Worm (Caenorhabditis elegans) whole organism, young adult: Measurements from ENCODE around the gene B0034.1.
"Not testable (repeated sequence)": the region's sequence is repeated elsewhere in the genome, so short reads cannot be mapped to it uniquely, and the experiment has no call there.

Source experiments
- B0019.2 ChIP-seq: fragments of 200-800 bp; sonication (Bioruptor generic); conservative IDR thresholded peaks from 2 replicates; pipeline ENCODE4 v1.3.6; 2022; ENCODE audit warnings: missing genetic modification reagents, missing genetic modification characterization, missing compliant biosample characterization
- B0035.1 ChIP-seq: sonication (generic microtip); optimal IDR thresholded peaks from 2 replicates; lab custom pipeline; 2016; ENCODE audit warnings: missing genetic modification characterization, mild to moderate bottlenecking, missing compliant biosample characterization, missing genotype, missing genetic modification reagents
- F33H1.4 ChIP-seq: fragments of 200-800 bp; sonication (Bioruptor generic); IDR thresholded peaks from 2 replicates; pipeline ENCODE4 v1.3.6; 2022; ENCODE audit warnings: missing genetic modification reagents, missing genetic modification characterization, missing compliant biosample characterization
- F39B2.1 ChIP-seq: fragments of 200-800 bp; sonication (Bioruptor generic); IDR thresholded peaks from 2 replicates; pipeline ENCODE4 v1.3.6; 2022; ENCODE audit warnings: missing genetic modification reagents, missing genetic modification characterization, missing compliant biosample characterization
- F52B5.7 ChIP-seq: sonication (generic microtip); optimal IDR thresholded peaks from 2 replicates; lab custom pipeline; 2016; ENCODE audit warnings: mild to moderate bottlenecking, missing genetic modification characterization, missing compliant biosample characterization
- F57C9.4 ChIP-seq: sonication (generic microtip); optimal IDR thresholded peaks from 2 replicates; lab custom pipeline; 2017; ENCODE audit warnings: mild to moderate bottlenecking, missing genetic modification characterization, missing compliant biosample characterization
- K11D2.4 ChIP-seq: fragments of 200-800 bp; sonication (Bioruptor generic); IDR thresholded peaks from 2 replicates; pipeline ENCODE4 v1.3.6; 2022; ENCODE audit warnings: missing genetic modification reagents, missing genetic modification characterization, missing compliant biosample characterization
- T26A5.8 ChIP-seq: sonication (generic microtip); optimal IDR thresholded peaks from 2 replicates; lab custom pipeline; 2016; ENCODE audit warnings: missing genetic modification characterization, missing compliant biosample characterization
- Y53F4B.3 ChIP-seq: fragments of 200-800 bp; sonication (Bioruptor generic); IDR thresholded peaks from 2 replicates; pipeline ENCODE4 v1.3.6; 2022; ENCODE audit warnings: missing genetic modification reagents, missing genetic modification characterization, missing compliant biosample characterization
- Y67H2A.10 ChIP-seq: fragments of 200-800 bp; sonication (Bioruptor generic); conservative IDR thresholded peaks from 2 replicates; pipeline ENCODE4 v1.3.6; 2022; ENCODE audit warnings: missing genetic modification reagents, missing genetic modification characterization, missing compliant biosample characterization
- ZK185.1 ChIP-seq: sonication (generic microtip); optimal IDR thresholded peaks from 2 replicates; lab custom pipeline; 2016; ENCODE audit warnings: mild to moderate bottlenecking, missing genetic modification characterization, missing compliant biosample characterization; ENCODE audit not compliant: poor library complexity, severe bottlenecking
- akir-1 ChIP-seq: fragments of 200-800 bp; sonication (Bioruptor generic); optimal IDR thresholded peaks from 2 replicates; lab custom pipeline; 2018; ENCODE audit warnings: mild to moderate bottlenecking, missing genetic modification characterization, moderate library complexity, missing compliant biosample characterization
- atf-7 ChIP-seq: sonication (generic microtip); optimal IDR thresholded peaks from 2 replicates; lab custom pipeline; 2017; ENCODE audit warnings: mild to moderate bottlenecking, missing genetic modification characterization, missing compliant biosample characterization
- athp-1 ChIP-seq: sonication (generic microtip); optimal IDR thresholded peaks from 2 replicates; lab custom pipeline; 2017; ENCODE audit warnings: mild to moderate bottlenecking, missing genetic modification characterization, missing compliant biosample characterization
- bed-1 ChIP-seq: fragments of 200-800 bp; sonication (Bioruptor generic); IDR thresholded peaks from 2 replicates; pipeline ENCODE4 v1.3.6; 2022; ENCODE audit warnings: missing genetic modification reagents, missing genetic modification characterization, missing compliant biosample characterization
- dox-1 ChIP-seq: fragments of 200-800 bp; sonication (Bioruptor generic); IDR thresholded peaks from 2 replicates; pipeline ENCODE4 v1.3.6; 2022; ENCODE audit warnings: missing genetic modification reagents, missing genetic modification characterization, missing compliant biosample characterization
- egl-18 ChIP-seq: fragments of 200-800 bp; sonication (Bioruptor generic); IDR thresholded peaks from 2 replicates; pipeline ENCODE4 v1.3.6; 2022; ENCODE audit warnings: missing genetic modification reagents, missing genetic modification characterization, missing compliant biosample characterization
- egl-44 ChIP-seq: fragments of 200-800 bp; sonication (Bioruptor generic); IDR thresholded peaks from 2 replicates; pipeline ENCODE4 v1.3.6; 2022; ENCODE audit warnings: missing genetic modification reagents, missing genetic modification characterization, missing compliant biosample characterization
- ekl-4 ChIP-seq: fragments of 200-800 bp; sonication (Bioruptor generic); IDR thresholded peaks from 2 replicates; pipeline ENCODE4 v1.3.6; 2022; ENCODE audit warnings: missing genetic modification reagents, missing genetic modification characterization, missing compliant biosample characterization
- fkh-3 ChIP-seq: sonication (generic microtip); optimal IDR thresholded peaks from 2 replicates; lab custom pipeline; 2016; ENCODE audit warnings: mild to moderate bottlenecking, missing genetic modification characterization, missing compliant biosample characterization
- hlh-26 ChIP-seq: fragments of 200-800 bp; sonication (Bioruptor generic); conservative IDR thresholded peaks from 2 replicates; pipeline ENCODE4 v1.3.6; 2022; ENCODE audit warnings: missing genetic modification reagents, missing genetic modification characterization, missing compliant biosample characterization
- lir-1 ChIP-seq: fragments of 200-800 bp; sonication (Bioruptor generic); conservative IDR thresholded peaks from 2 replicates; pipeline ENCODE4 v1.3.6; 2022; ENCODE audit warnings: missing genetic modification reagents, missing genetic modification characterization, missing compliant biosample characterization
- lsy-27 ChIP-seq: sonication (generic microtip); optimal IDR thresholded peaks from 2 replicates; lab custom pipeline; 2017; ENCODE audit warnings: missing genetic modification characterization, mild to moderate bottlenecking, missing compliant biosample characterization, antibody characterized with exemption, missing genotype, borderline replicate concordance; ENCODE audit not compliant: insufficient read depth
- madf-10 ChIP-seq: sonication (generic microtip); optimal IDR thresholded peaks from 2 replicates; lab custom pipeline; 2016; ENCODE audit warnings: mild to moderate bottlenecking, missing genetic modification characterization, missing compliant biosample characterization
- madf-3 ChIP-seq: fragments of 200-800 bp; sonication (Bioruptor generic); IDR thresholded peaks from 2 replicates; pipeline ENCODE4 v1.3.6; 2022; ENCODE audit warnings: missing genetic modification reagents, missing genetic modification characterization, missing compliant biosample characterization
- madf-6 ChIP-seq: fragments of 200-800 bp; sonication (Bioruptor generic); IDR thresholded peaks from 2 replicates; pipeline ENCODE4 v1.3.6; 2022; ENCODE audit warnings: missing genetic modification reagents, missing genetic modification characterization, missing compliant biosample characterization
- mes-4 ChIP-seq: sonication (generic microtip); optimal IDR thresholded peaks from 2 replicates; lab custom pipeline; 2016; ENCODE audit warnings: missing genotype, missing genetic modification characterization, missing compliant biosample characterization
- nhr-80 ChIP-seq: sonication (generic microtip); optimal IDR thresholded peaks from 2 replicates; lab custom pipeline; 2016; ENCODE audit warnings: missing genetic modification characterization, missing compliant biosample characterization
- pha-4 ChIP-seq: fragments of 150-350 bp; sonication (generic microtip); optimal IDR thresholded peaks from 2 replicates; lab custom pipeline; 2014; ENCODE audit warnings: missing biosample characterization, missing genetic modification reagents, missing genetic modification characterization
- rcor-1 ChIP-seq: fragments of 200-800 bp; sonication (Bioruptor generic); IDR thresholded peaks from 2 replicates; pipeline ENCODE4 v1.3.6; 2022; ENCODE audit warnings: missing genetic modification reagents, missing genetic modification characterization, missing compliant biosample characterization
- rec-8 ChIP-seq, 2 experiments: sonication (generic microtip); optimal IDR thresholded peaks; 2 replicates each; lab custom pipeline; 2016; ENCODE audit warnings: mild to moderate bottlenecking in 2 of 2, missing genetic modification characterization in 2 of 2, missing genetic modification reagents in 2 of 2, missing genotype in 2 of 2, missing biosample characterization in 1 of 2, missing compliant biosample characterization in 1 of 2, moderate library complexity in 1 of 2
- snpc-1.3 ChIP-seq: sonication (generic microtip); optimal IDR thresholded peaks from 2 replicates; lab custom pipeline; 2017; ENCODE audit warnings: missing genetic modification characterization, mild to moderate bottlenecking, missing compliant biosample characterization, antibody characterized with exemption, moderate library complexity, missing genotype, missing genetic modification reagents; ENCODE audit not compliant: insufficient read depth
- snpc-3.4 ChIP-seq: sonication (generic microtip); optimal IDR thresholded peaks from 2 replicates; lab custom pipeline; 2017; ENCODE audit warnings: missing genetic modification characterization, mild to moderate bottlenecking, missing compliant biosample characterization, antibody characterized with exemption, moderate library complexity, missing genotype, missing genetic modification reagents
- sptf-2 ChIP-seq: fragments of 200-800 bp; sonication (Bioruptor generic); optimal IDR thresholded peaks from 2 replicates; lab custom pipeline; 2018; ENCODE audit warnings: mild to moderate bottlenecking, missing genetic modification characterization, missing compliant biosample characterization
- tbp1 ChIP-seq: fragments of 200-800 bp; sonication (Bioruptor generic); optimal IDR thresholded peaks from 2 replicates; lab custom pipeline; 2018; ENCODE audit warnings: mild to moderate bottlenecking, missing genetic modification characterization, missing compliant biosample characterization
- tbx-9 ChIP-seq: sonication (generic microtip); optimal IDR thresholded peaks from 2 replicates; lab custom pipeline; 2016; ENCODE audit warnings: borderline replicate concordance, missing genetic modification characterization, inconsistent platforms, missing compliant biosample characterization
- xnd-1 ChIP-seq: sonication (generic microtip); optimal IDR thresholded peaks from 2 replicates; lab custom pipeline; 2016; ENCODE audit warnings: missing genotype, missing genetic modification reagents, missing genetic modification characterization, missing compliant biosample characterization
- ztf-22 ChIP-seq: fragments of 200-800 bp; sonication (Bioruptor generic); optimal IDR thresholded peaks from 2 replicates; lab custom pipeline; 2018; ENCODE audit warnings: mild to moderate bottlenecking, missing genetic modification characterization, moderate library complexity, missing compliant biosample characterization
- ztf-25 ChIP-seq: fragments of 200-800 bp; sonication (Bioruptor generic); IDR thresholded peaks from 2 replicates; pipeline ENCODE4 v1.3.6; 2022; ENCODE audit warnings: missing genetic modification reagents, missing genetic modification characterization, missing compliant biosample characterization
- ztf-28 ChIP-seq: fragments of 200-800 bp; sonication (Bioruptor generic); IDR thresholded peaks from 2 replicates; pipeline ENCODE4 v1.3.6; 2022; ENCODE audit warnings: missing genetic modification reagents, missing genetic modification characterization, missing compliant biosample characterization
- ztf-3 ChIP-seq: fragments of 200-800 bp; sonication (Bioruptor generic); optimal IDR thresholded peaks from 2 replicates; lab custom pipeline; 2018; ENCODE audit warnings: mild to moderate bottlenecking, missing genetic modification characterization, missing compliant biosample characterization

B0034.1 gene

ce11 chrII:6001004-6001403 is 32.9 kb downstream of the B0034.1 start:
- TF ChIP-seq lsy-27 (no peak), ztf-28 (no peak), xnd-1 (tag; lab: Kevin White, UChicago) (no peak), ztf-22 (GFP tag; lab: Kevin White, UChicago) (no peak), ztf-25 (GFP tag; lab: Robert Waterston, UW) (no peak), ztf-3 (no peak), F33H1.4 (GFP tag; lab: Robert Waterston, UW) (no peak), madf-10 (tag; lab: Kevin White, UChicago) (no peak)

ce11 chrII:6008887-6009286 is 40.8 kb downstream of the B0034.1 start, which contains the start of gene ZK84.4:
TSS of gene ZK84.4 (minus strand) at chrII:6008987.
- not testable (repeated sequence) for TF ChIP-seq pha-4 (tag; lab: Kevin White, UChicago); athp-1 (tag; lab: Kevin White, UChicago); F33H1.4 (GFP tag; lab: Robert Waterston, UW)

ce11 chrII:6010544-6010943 is 42.4 kb downstream of the B0034.1 start, which contains the start of gene ins-20:
TSS of gene ins-20 (plus strand) at chrII:6010844.
- TF ChIP-seq ztf-25 (GFP tag; lab: Robert Waterston, UW) (no peak), Y53F4B.3 (GFP tag; lab: Robert Waterston, UW) (no peak), rec-8 (tag; optimal IDR thresholded peaks at IDR 0.05; lab: Kevin White, UChicago) (no peak), sptf-2 (GFP tag; lab: Kevin White, UChicago) (no peak), T26A5.8 (no peak), K11D2.4 (GFP tag; lab: Robert Waterston, UW) (no peak), xnd-1 (tag; lab: Kevin White, UChicago) (no peak), madf-10 (tag; lab: Kevin White, UChicago) (no peak), tbx-9 (tag; lab: Kevin White, UChicago) (no peak), mes-4 (tag; lab: Kevin White, UChicago) (no peak), atf-7 (tag; lab: Kevin White, UChicago) (no peak), snpc-1.3 (tag; lab: Kevin White, UChicago) (no peak), snpc-3.4 (tag; lab: Kevin White, UChicago) (no peak), egl-18 (no peak), madf-6 (GFP tag; lab: Robert Waterston, UW) (no peak), nhr-80 (tag; lab: Kevin White, UChicago) (no peak), dox-1 (GFP tag; lab: Robert Waterston, UW) (no peak)

ce11 chrII:6014057-6014456 is 45.9 kb downstream of the B0034.1 start, which contains the start of gene ZK84.2:
TSS of gene ZK84.2 (plus strand) at chrII:6014357.
- TF ChIP-seq tbp1 (GFP tag; lab: Kevin White, UChicago); mes-4 (tag; lab: Kevin White, UChicago); ekl-4 (GFP tag; lab: Robert Waterston, UW): not testable (repeated sequence)

ce11 chrII:6016410-6016809 is 48.3 kb downstream of the B0034.1 start, which contains the start of gene ZK84.5:
TSS of gene ZK84.5 (minus strand) at chrII:6016510.
- no peak for TF ChIP-seq ZK185.1 (tag; lab: Kevin White, UChicago)
- TF ChIP-seq tbp1 (GFP tag; lab: Kevin White, UChicago) = no peak
- no peak for TF ChIP-seq F57C9.4 (tag; lab: Kevin White, UChicago)
- TF ChIP-seq B0035.1 (tag; lab: Kevin White, UChicago) = no peak
- TF ChIP-seq F52B5.7 (tag; lab: Kevin White, UChicago) = no peak
- no peak for TF ChIP-seq rcor-1 (GFP tag; lab: Robert Waterston, UW)
- TF ChIP-seq lir-1 (GFP tag; lab: Robert Waterston, UW) = no peak
- TF ChIP-seq B0019.2 = no peak
- TF ChIP-seq madf-3 = no peak
- no peak for TF ChIP-seq ekl-4 (GFP tag; lab: Robert Waterston, UW)
- no peak for TF ChIP-seq T26A5.8
- TF ChIP-seq hlh-26 (GFP tag; lab: Robert Waterston, UW) = no peak
- TF ChIP-seq fkh-3 (tag; lab: Kevin White, UChicago) = no peak
- no peak for TF ChIP-seq F39B2.1 (GFP tag; lab: Robert Waterston, UW)
- TF ChIP-seq Y67H2A.10 (GFP tag; lab: Robert Waterston, UW) = no peak
- no peak for TF ChIP-seq bed-1 (GFP tag; lab: Robert Waterston, UW)
- TF ChIP-seq egl-44 (GFP tag; lab: Robert Waterston, UW) = no peak
- TF ChIP-seq akir-1 (GFP tag; lab: Kevin White, UChicago) = no peak
- TF ChIP-seq, all 124 proteins: peak for 0
